Fruit fly (Drosophila melanogaster) whole organism, embryonic: ENCODE data around the gene mus302.

Experiments used
- Adf1 ChIP-seq: fragments of 200-800 bp; sonication (Bioruptor generic); IDR thresholded peaks from 2 replicates; pipeline ENCODE4 v1.3.6; 2022; ENCODE audit warnings: missing biosample characterization, missing genetic modification characterization
- Bdp1 ChIP-seq: fragments of 200-800 bp; sonication (Bioruptor generic); optimal IDR thresholded peaks from 3 replicates; lab custom pipeline; 2016; ENCODE audit warnings: missing biosample characterization, missing genetic modification characterization
- CG10462 ChIP-seq: fragments of 200-800 bp; sonication (Bioruptor generic); optimal IDR thresholded peaks from 2 replicates; lab custom pipeline; 2016; ENCODE audit warnings: missing biosample characterization, missing genetic modification characterization
- CG12155 ChIP-seq: fragments of 200-800 bp; sonication (Bioruptor generic); optimal IDR thresholded peaks from 3 replicates; lab custom pipeline; 2016; ENCODE audit warnings: missing biosample characterization, missing genetic modification characterization
- CG12769 ChIP-seq: fragments of 200-800 bp; sonication (Bioruptor generic); optimal IDR thresholded peaks from 2 replicates; lab custom pipeline; 2019; ENCODE audit warnings: missing biosample characterization, mild to moderate bottlenecking, missing genetic modification characterization, moderate library complexity
- CG15269 ChIP-seq: fragments of 200-800 bp; sonication (Bioruptor generic); optimal IDR thresholded peaks from 2 replicates; lab custom pipeline; 2018; ENCODE audit warnings: missing biosample characterization, mild to moderate bottlenecking, missing genetic modification characterization, moderate library complexity
- CG1602 ChIP-seq: fragments of 200-800 bp; sonication (Bioruptor generic); optimal IDR thresholded peaks from 3 replicates; lab custom pipeline; 2016; ENCODE audit warnings: missing biosample characterization, missing genetic modification characterization
- CG1647 ChIP-seq: fragments of 200-800 bp; sonication (Bioruptor generic); optimal IDR thresholded peaks from 3 replicates; lab custom pipeline; 2016; ENCODE audit warnings: missing biosample characterization, missing genetic modification characterization
- CG17385 ChIP-seq: fragments of 200-800 bp; sonication (Bioruptor generic); optimal IDR thresholded peaks from 3 replicates; lab custom pipeline; 2018; ENCODE audit warnings: missing biosample characterization, mild to moderate bottlenecking, missing genetic modification characterization
- CG17912 ChIP-seq: fragments of 200-800 bp; sonication (Bioruptor generic); optimal IDR thresholded peaks from 2 replicates; lab custom pipeline; 2018; ENCODE audit warnings: missing biosample characterization, mild to moderate bottlenecking, missing genetic modification characterization
- CG18764 ChIP-seq: fragments of 200-800 bp; sonication (Bioruptor generic); optimal IDR thresholded peaks from 3 replicates; lab custom pipeline; 2016; ENCODE audit warnings: missing biosample characterization, missing genetic modification characterization
- CG2120 ChIP-seq: fragments of 200-800 bp; sonication (Bioruptor generic); optimal IDR thresholded peaks from 3 replicates; lab custom pipeline; 2016; ENCODE audit warnings: missing biosample characterization, missing genetic modification characterization
- CG30431 ChIP-seq: fragments of 200-800 bp; sonication (Bioruptor generic); optimal IDR thresholded peaks from 2 replicates; lab custom pipeline; 2017; ENCODE audit warnings: missing biosample characterization, missing genetic modification characterization
- CG32767 ChIP-seq: fragments of 200-800 bp; sonication (Bioruptor generic); IDR thresholded peaks from 2 replicates; pipeline ENCODE4 v1.3.6; 2022; ENCODE audit warnings: missing biosample characterization, missing genetic modification characterization
- CG5180 ChIP-seq: fragments of 200-800 bp; sonication (Bioruptor generic); optimal IDR thresholded peaks from 3 replicates; lab custom pipeline; 2017; ENCODE audit warnings: missing biosample characterization, missing genetic modification characterization, mild to moderate bottlenecking, moderate library complexity, missing genetic modification reagents
- CG7745 ChIP-seq: fragments of 200-800 bp; sonication (Bioruptor generic); optimal IDR thresholded peaks from 2 replicates; lab custom pipeline; 2018; ENCODE audit warnings: missing biosample characterization, mild to moderate bottlenecking, missing genetic modification characterization, moderate library complexity
- CG8281 ChIP-seq: fragments of 200-800 bp; sonication (Bioruptor generic); optimal IDR thresholded peaks from 2 replicates; lab custom pipeline; 2018; ENCODE audit warnings: missing biosample characterization, mild to moderate bottlenecking, missing genetic modification characterization, moderate library complexity
- CG8388 ChIP-seq: fragments of 200-800 bp; sonication (Bioruptor generic); optimal IDR thresholded peaks from 2 replicates; lab custom pipeline; 2019; ENCODE audit warnings: missing biosample characterization, mild to moderate bottlenecking, missing genetic modification characterization, moderate library complexity
- D19B ChIP-seq: fragments of 200-800 bp; sonication (Bioruptor generic); optimal IDR thresholded peaks from 2 replicates; lab custom pipeline; 2017; ENCODE audit warnings: missing biosample characterization, mild to moderate bottlenecking, missing genetic modification characterization
- Dad ChIP-seq: fragments of 200-800 bp; sonication (Bioruptor generic); optimal IDR thresholded peaks from 3 replicates; lab custom pipeline; 2016; ENCODE audit warnings: missing biosample characterization, missing genetic modification characterization
- Deaf1 ChIP-seq: fragments of 200-800 bp; optimal IDR thresholded peaks from 3 replicates; lab custom pipeline; 2019; ENCODE audit warnings: missing biosample characterization, mild to moderate bottlenecking, missing genetic modification characterization, moderate library complexity
- Dip2 ChIP-seq: fragments of 200-800 bp; sonication (Bioruptor generic); IDR thresholded peaks from 2 replicates; pipeline ENCODE4 v1.3.6; 2022; ENCODE audit warnings: missing biosample characterization, missing genetic modification characterization
- Dref ChIP-seq: fragments of 200-800 bp; sonication (Bioruptor generic); IDR thresholded peaks from 2 replicates; pipeline ENCODE4 v1.3.6; 2022; ENCODE audit warnings: missing biosample characterization, missing genetic modification characterization
- HLH3B ChIP-seq: fragments of 200-800 bp; sonication (Bioruptor generic); IDR thresholded peaks from 2 replicates; pipeline ENCODE4 v1.3.6; 2022; ENCODE audit warnings: missing biosample characterization, missing genetic modification characterization
- HmgZ ChIP-seq: fragments of 200-800 bp; sonication (Bioruptor generic); optimal IDR thresholded peaks from 2 replicates; lab custom pipeline; 2018; ENCODE audit warnings: missing biosample characterization, mild to moderate bottlenecking, missing genetic modification characterization
- Hmx ChIP-seq: fragments of 200-800 bp; sonication (Bioruptor generic); optimal IDR thresholded peaks from 2 replicates; lab custom pipeline; 2016; ENCODE audit warnings: missing biosample characterization, missing genetic modification characterization
- MESR4 ChIP-seq: fragments of 200-800 bp; sonication (Bioruptor generic); optimal IDR thresholded peaks from 2 replicates; lab custom pipeline; 2018; ENCODE audit warnings: missing biosample characterization, mild to moderate bottlenecking, missing genetic modification characterization, moderate library complexity
- Pdp1 ChIP-seq, 2 experiments: fragments of 200-800 bp; sonication (Bioruptor generic); optimal IDR thresholded peaks; 3 replicates each; lab custom pipeline; 2016; ENCODE audit warnings: missing biosample characterization in 2 of 2, missing genetic modification characterization in 2 of 2, mild to moderate bottlenecking in 1 of 2, moderate library complexity in 1 of 2
- Spps ChIP-seq: fragments of 200-800 bp; sonication (Bioruptor generic); optimal IDR thresholded peaks from 2 replicates; lab custom pipeline; 2018; ENCODE audit warnings: missing biosample characterization, mild to moderate bottlenecking, missing genetic modification characterization
- Xrp1 ChIP-seq: fragments of 200-800 bp; sonication (Bioruptor generic); IDR thresholded peaks from 2 replicates; pipeline ENCODE4 v1.3.6; 2022; ENCODE audit warnings: missing biosample characterization, missing genetic modification characterization
- caup ChIP-seq: fragments of 200-800 bp; sonication (Bioruptor generic); optimal IDR thresholded peaks from 3 replicates; lab custom pipeline; 2017; ENCODE audit warnings: missing biosample characterization, mild to moderate bottlenecking, missing genetic modification characterization, moderate library complexity; ENCODE audit not compliant: severe bottlenecking
- chif ChIP-seq, 2 experiments: fragments of 200-800 bp; sonication (Bioruptor generic); optimal IDR thresholded peaks; 3 replicates each; lab custom pipeline; 2016; ENCODE audit warnings: missing biosample characterization in 2 of 2, missing genetic modification characterization in 2 of 2
- chm ChIP-seq: fragments of 200-800 bp; sonication (Bioruptor generic); IDR thresholded peaks from 2 replicates; pipeline ENCODE4 v1.3.6; 2022; ENCODE audit warnings: missing biosample characterization, missing genetic modification characterization
- chn ChIP-seq: fragments of 200-800 bp; sonication (Bioruptor generic); optimal IDR thresholded peaks from 2 replicates; lab custom pipeline; 2016; ENCODE audit warnings: missing biosample characterization, missing genetic modification characterization
- dan ChIP-seq: fragments of 200-800 bp; sonication (Bioruptor generic); IDR thresholded peaks from 2 replicates; pipeline ENCODE4 v1.3.6; 2022; ENCODE audit warnings: missing biosample characterization, missing genetic modification characterization
- dm ChIP-seq: fragments of 200-800 bp; sonication (Bioruptor generic); optimal IDR thresholded peaks from 3 replicates; lab custom pipeline; 2016; ENCODE audit warnings: missing biosample characterization, missing genetic modification characterization
- en ChIP-seq: fragments of 200-800 bp; sonication (Bioruptor generic); optimal IDR thresholded peaks from 2 replicates; lab custom pipeline; 2016; ENCODE audit warnings: missing biosample characterization, missing genetic modification characterization
- fu2 ChIP-seq: fragments of 200-800 bp; sonication (Bioruptor generic); optimal IDR thresholded peaks from 2 replicates; lab custom pipeline; 2016; ENCODE audit warnings: missing biosample characterization, missing genetic modification characterization
- gt ChIP-seq: fragments of 200-800 bp; sonication (Bioruptor generic); IDR thresholded peaks from 2 replicates; pipeline ENCODE4 v1.3.6; 2022; ENCODE audit warnings: missing biosample characterization, missing genetic modification characterization
- ham ChIP-seq: fragments of 200-800 bp; sonication (Bioruptor generic); IDR thresholded peaks from 2 replicates; pipeline ENCODE4 v1.3.6; 2022; ENCODE audit warnings: missing biosample characterization, missing genetic modification characterization
- hth ChIP-seq: fragments of >200 bp; optimal IDR thresholded peaks from 2 replicates; lab custom pipeline; 2017; ENCODE audit warnings: inconsistent platforms
- lilli ChIP-seq: fragments of 200-800 bp; sonication (Bioruptor generic); optimal IDR thresholded peaks from 3 replicates; lab custom pipeline; 2016; ENCODE audit warnings: missing biosample characterization, missing genetic modification characterization
- luna ChIP-seq: fragments of 200-800 bp; sonication (Bioruptor generic); optimal IDR thresholded peaks from 2 replicates; lab custom pipeline; 2016; ENCODE audit warnings: missing biosample characterization, missing genetic modification characterization
- mam ChIP-seq: fragments of 200-800 bp; sonication (Bioruptor generic); optimal IDR thresholded peaks from 3 replicates; lab custom pipeline; 2016; ENCODE audit warnings: missing biosample characterization, missing genetic modification characterization
- nom ChIP-seq: fragments of 200-800 bp; sonication (Bioruptor generic); optimal IDR thresholded peaks from 2 replicates; lab custom pipeline; 2017; ENCODE audit warnings: missing biosample characterization, missing genetic modification characterization, mild to moderate bottlenecking, moderate library complexity, missing genetic modification reagents
- oc ChIP-seq: fragments of 200-800 bp; sonication (Bioruptor generic); optimal IDR thresholded peaks from 2 replicates; lab custom pipeline; 2018; ENCODE audit warnings: missing biosample characterization, mild to moderate bottlenecking, missing genetic modification characterization, moderate library complexity
- sens-2 ChIP-seq: fragments of 200-800 bp; sonication (Bioruptor generic); IDR thresholded peaks from 2 replicates; pipeline ENCODE4 v1.3.6; 2022; ENCODE audit warnings: missing biosample characterization, missing genetic modification characterization
- so ChIP-seq: fragments of 200-800 bp; sonication (Bioruptor generic); IDR thresholded peaks from 3 replicates; pipeline ENCODE4 v1.3.6; 2022; ENCODE audit warnings: missing biosample characterization, missing genetic modification characterization
- stwl ChIP-seq: fragments of 200-800 bp; sonication (Bioruptor generic); optimal IDR thresholded peaks from 3 replicates; lab custom pipeline; 2018; ENCODE audit warnings: missing biosample characterization, mild to moderate bottlenecking, missing genetic modification characterization, moderate library complexity
- sug ChIP-seq: fragments of 200-800 bp; optimal IDR thresholded peaks from 2 replicates; lab custom pipeline; 2019; ENCODE audit warnings: missing biosample characterization, mild to moderate bottlenecking, missing genetic modification characterization, moderate library complexity
- tio ChIP-seq: fragments of 200-800 bp; sonication (Bioruptor generic); optimal IDR thresholded peaks from 2 replicates; lab custom pipeline; 2017; ENCODE audit warnings: missing biosample characterization, missing genetic modification characterization, inconsistent platforms
- wek ChIP-seq: fragments of 200-800 bp; sonication (Bioruptor generic); optimal IDR thresholded peaks from 3 replicates; lab custom pipeline; 2018; ENCODE audit warnings: missing biosample characterization, mild to moderate bottlenecking, missing genetic modification characterization, moderate library complexity
- zf30C ChIP-seq: fragments of 200-800 bp; sonication (Bioruptor generic); optimal IDR thresholded peaks from 3 replicates; lab custom pipeline; 2018; ENCODE audit warnings: missing biosample characterization, mild to moderate bottlenecking, missing genetic modification characterization

The mus302 gene

DNA sequence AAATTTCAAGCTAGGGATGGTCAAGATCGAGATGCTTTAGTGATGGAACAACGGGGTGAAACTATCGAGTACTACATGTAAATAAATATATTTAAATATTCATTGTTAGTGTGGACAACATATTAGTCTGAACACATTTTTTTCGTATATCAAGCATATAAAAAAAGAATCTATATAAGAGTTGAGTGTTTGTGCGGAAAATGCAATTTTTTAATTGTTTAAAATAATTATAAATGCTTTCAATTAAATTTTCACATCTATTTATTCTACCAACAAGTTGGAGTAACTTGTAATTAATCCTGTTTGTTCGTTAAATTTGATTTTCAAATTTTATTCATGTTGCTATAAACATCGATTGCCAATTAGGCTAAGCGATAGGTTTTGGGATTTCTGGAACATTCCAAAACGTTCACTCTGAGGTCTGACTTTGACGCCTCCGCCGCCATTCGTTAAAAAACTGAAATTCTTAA, at the start of gene mus302, which contains the start of gene CG9705 (continued):
- TF ChIP-seq CG17912: no peak
- TF ChIP-seq mam: peak; percentile 30
- no peak for TF ChIP-seq CG17385 (GFP tag; lab: Kevin White, UChicago)
- TF ChIP-seq en: no peak
- TF ChIP-seq Dad (GFP tag; lab: Kevin White, UChicago): no peak
- TF ChIP-seq CG5180 (GFP tag; lab: Kevin White, UChicago): no peak
- no peak for TF ChIP-seq D19B (GFP tag; lab: Kevin White, UChicago)
- no peak for TF ChIP-seq ham (GFP tag; lab: Robert Waterston, UW)
- TF ChIP-seq CG32767: no peak
- peak; percentile 40 for TF ChIP-seq lilli (GFP tag; lab: Kevin White, UChicago)
- TF ChIP-seq CG8281 (tag; lab: Kevin White, UChicago): no peak
- TF ChIP-seq tio: no peak
- TF ChIP-seq sens-2 (GFP tag; lab: Robert Waterston, UW): no peak
- no peak for TF ChIP-seq caup (GFP tag; lab: Kevin White, UChicago)
- TF ChIP-seq oc (tag; lab: Kevin White, UChicago): no peak
- no peak for TF ChIP-seq Spps (tag; lab: Kevin White, UChicago)
- peak; percentile 63 for TF ChIP-seq CG1602 (GFP tag; lab: Kevin White, UChicago)
- TF ChIP-seq CG10462: no peak
- TF ChIP-seq chif (GFP tag; optimal IDR thresholded peaks at IDR 0.05; lab: Kevin White, UChicago): peak in 1 of 2 experiments; percentile 25
- peak; percentile 46 for TF ChIP-seq CG8388 (GFP tag; lab: Kevin White, UChicago)
- TF ChIP-seq hth (lab: Kevin White, UChicago): no peak
- peak; percentile 4 for TF ChIP-seq stwl (tag; lab: Kevin White, UChicago)
- peak; percentile 33 for TF ChIP-seq CG12155 (GFP tag; lab: Kevin White, UChicago)
- no peak for TF ChIP-seq CG18764 (GFP tag; lab: Kevin White, UChicago)
- TF ChIP-seq chm: no peak
- TF ChIP-seq CG1647 (GFP tag; lab: Kevin White, UChicago): no peak
- TF ChIP-seq Dip2: no peak
- no peak for TF ChIP-seq zf30C (GFP tag; lab: Kevin White, UChicago)

DNA sequence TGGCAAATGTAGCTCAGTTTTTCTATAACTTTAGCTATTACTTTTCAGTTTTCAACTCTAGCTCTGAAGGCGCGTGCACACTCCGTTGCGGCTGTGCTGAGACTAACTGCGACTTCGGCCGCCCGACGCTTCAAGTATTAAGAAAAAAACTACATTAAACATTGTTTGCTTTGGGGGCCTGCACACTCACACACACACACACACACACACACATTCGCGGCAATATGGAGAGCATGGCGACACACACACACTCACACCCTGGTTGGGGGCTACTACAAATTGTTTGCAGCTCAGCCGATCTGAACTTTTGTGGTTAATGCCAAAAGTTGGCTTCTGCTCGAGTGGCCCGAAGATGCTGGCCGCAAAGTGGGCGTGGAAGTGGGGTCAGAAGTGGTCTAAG, 49.4 kb upstream of the mus302 start, which contains the start of gene CG13024:
Gene CG13024 (minus strand): TSS at position 108 of the 400 bp plus-strand sequence.
- TF ChIP-seq HLH3B (GFP tag; lab: Robert Waterston, UW) (0 out of 2 replicates have a peak, but pooled peaks have one; percentile 5), Pdp1 (GFP tag; optimal IDR thresholded peaks at IDR 0.05; lab: Kevin White, UChicago) (no peak), Deaf1 (tag; lab: Kevin White, UChicago) (peak; percentile 41), HmgZ (tag; lab: Kevin White, UChicago) (no peak), dm (no peak), Dref (GFP tag; lab: Robert Waterston, UW) (no peak), CG30431 (GFP tag; lab: Kevin White, UChicago) (no peak), fu2 (GFP tag; lab: Kevin White, UChicago) (no peak), Bdp1 (GFP tag; lab: Kevin White, UChicago) (no peak), CG7745 (tag; lab: Kevin White, UChicago) (no peak), CG2120 (GFP tag; lab: Kevin White, UChicago) (no peak), Xrp1 (GFP tag; lab: Robert Waterston, UW) (no peak), sug (tag; lab: Kevin White, UChicago) (no peak), chn (GFP tag; lab: Kevin White, UChicago) (no peak), luna (GFP tag; lab: Kevin White, UChicago) (no peak), Hmx (GFP tag; lab: Kevin White, UChicago) (no peak), nom (no peak), Adf1 (GFP tag; lab: Robert Waterston, UW) (no peak), so (GFP tag; lab: Robert Waterston, UW) (no peak), CG12769 (tag; lab: Kevin White, UChicago) (no peak), CG15269 (no peak), MESR4 (GFP tag; lab: Kevin White, UChicago) (no peak), wek (GFP tag; lab: Kevin White, UChicago) (no peak), dan (GFP tag; lab: Robert Waterston, UW) (no peak), gt (GFP tag; lab: Robert Waterston, UW) (no peak)
